Worm (Caenorhabditis elegans): ENCODE results near the gene T07H3.8.

The T07H3.8 gene

DNA sequence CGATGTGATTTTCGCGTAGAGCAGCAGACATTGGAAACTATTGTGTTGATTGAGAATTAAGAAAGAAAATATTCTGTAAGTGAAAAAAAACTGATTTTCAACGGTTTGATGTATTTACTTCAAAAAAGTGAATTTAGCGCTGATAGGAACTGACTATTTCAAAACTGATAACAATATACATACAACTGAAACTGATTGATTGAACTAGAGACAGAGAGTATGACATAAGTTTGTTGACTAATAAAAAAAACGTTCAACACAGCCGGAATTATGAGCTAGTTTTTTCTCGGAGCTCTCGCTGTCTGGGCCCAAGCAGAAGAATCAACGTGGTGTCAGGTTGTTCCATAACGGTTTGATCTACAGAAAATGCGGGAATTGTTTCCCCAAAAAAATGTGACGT is 27.6 kb downstream of the T07H3.8 start, which contains the start of gene fbxa-164 (continued):
- TF ChIP-seq snpc-4 (GFP tag; optimal IDR thresholded peaks at IDR 0.05) (no peak), snpc-4 (tag; optimal IDR thresholded peaks at IDR 0.05) (no peak), lin-40 (tag; optimal IDR thresholded peaks at IDR 0.05) (no peak), snpc-1.1 (tag; optimal IDR thresholded peaks at IDR 0.05; ENCODE audit: insufficient read depth) (no peak), nhr-179 (tag; optimal IDR thresholded peaks at IDR 0.05) (no peak), B0019.2 (GFP tag; conservative IDR thresholded peaks at IDR 0.05) (no peak)

- TF ChIP-seq aptf-3 (GFP tag; IDR thresholded peaks at IDR 0.05) = no peak
- TF ChIP-seq egrh-3 (GFP tag; IDR thresholded peaks at IDR 0.05) = no peak
- TF ChIP-seq madf-6 (GFP tag; IDR thresholded peaks at IDR 0.05) = no peak
- no peak for TF ChIP-seq T26A5.8 (tag; optimal IDR thresholded peaks at IDR 0.05)
- TF ChIP-seq gei-17 (GFP tag; optimal IDR thresholded peaks at IDR 0.05) = no peak
- no peak for TF ChIP-seq lin-26 (GFP tag; IDR thresholded peaks at IDR 0.05)
- TF ChIP-seq lsy-27 (tag; optimal IDR thresholded peaks at IDR 0.05; ENCODE audit: borderline replicate concordance, insufficient read depth) = no peak
- TF ChIP-seq F23B12.7 (tag; optimal IDR thresholded peaks at IDR 0.05; ENCODE audit: insufficient read depth) = no peak
- no peak for TF ChIP-seq bed-1 (GFP tag; IDR thresholded peaks at IDR 0.05)
- no peak for TF ChIP-seq unc-130 (GFP tag; optimal IDR thresholded peaks at IDR 0.05)
- no peak for TF ChIP-seq tbp1 (GFP tag; optimal IDR thresholded peaks at IDR 0.05)
- TF ChIP-seq repo-1 (tag; optimal IDR thresholded peaks at IDR 0.05) = no peak
- no peak for TF ChIP-seq attf-5 (GFP tag; optimal IDR thresholded peaks at IDR 0.05)
- no peak for TF ChIP-seq egl-44 (GFP tag; IDR thresholded peaks at IDR 0.05)
- no peak for TF ChIP-seq madf-8 (GFP tag; conservative IDR thresholded peaks at IDR 0.05)
- no peak for TF ChIP-seq ceh-27 (GFP tag; optimal IDR thresholded peaks at IDR 0.05)
These were observed 30.0 kb downstream of the T07H3.8 start, which contains the start of gene fbxa-165 for ce11 chrII:1616382-1616781. Gene fbxa-165 (minus strand): TSS chrII:1616482.

DNA sequence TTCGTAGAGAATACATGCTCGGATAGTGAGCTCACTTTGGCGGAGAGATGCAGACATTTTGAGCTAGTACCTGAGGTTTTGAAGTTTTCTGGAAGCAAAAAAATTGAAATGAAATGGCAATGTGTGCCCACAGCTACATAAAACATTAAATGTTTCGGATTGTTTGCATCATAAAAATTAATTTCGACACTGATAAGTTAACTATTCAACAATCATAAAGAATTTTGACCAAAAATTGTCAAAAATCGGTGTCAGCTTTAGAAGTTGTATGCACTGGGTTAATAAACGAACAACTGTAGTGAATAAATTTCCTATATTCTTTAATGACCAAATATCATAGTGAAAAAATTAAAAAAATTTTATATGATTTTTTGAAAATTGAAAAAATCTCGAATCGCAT is 32.5 kb downstream of the T07H3.8 start, which contains the start of gene fbxa-166:
Gene fbxa-166 (minus strand): TSS at position 101 of the 400 bp plus-strand sequence.
- TF ChIP-seq gei-17 (GFP tag; optimal IDR thresholded peaks at IDR 0.05) = no peak
- TF ChIP-seq ekl-4 (GFP tag; IDR thresholded peaks at IDR 0.05) = no peak
- TF ChIP-seq attf-5 (GFP tag; optimal IDR thresholded peaks at IDR 0.05) = no peak
- no peak for TF ChIP-seq lsl-1 (GFP tag; optimal IDR thresholded peaks at IDR 0.05)
- TF ChIP-seq ztf-28 (GFP tag; IDR thresholded peaks at IDR 0.05) = no peak
- TF ChIP-seq sea-2 (GFP tag; IDR thresholded peaks at IDR 0.05) = no peak
- TF ChIP-seq ztf-22 (GFP tag; optimal IDR thresholded peaks at IDR 0.05) = no peak
- no peak for TF ChIP-seq ceh-58 (GFP tag; IDR thresholded peaks at IDR 0.05)
- TF ChIP-seq C17E4.6 (GFP tag; IDR thresholded peaks at IDR 0.05) = no peak
- TF ChIP-seq chd-7 (tag; optimal IDR thresholded peaks at IDR 0.05) = no peak
- no peak for TF ChIP-seq zfh-2 (GFP tag; conservative IDR thresholded peaks at IDR 0.05)
- TF ChIP-seq akir-1 (GFP tag; optimal IDR thresholded peaks at IDR 0.05) = no peak
- no peak for TF ChIP-seq hrde-1 (tag; optimal IDR thresholded peaks at IDR 0.05; ENCODE audit: borderline replicate concordance)
- TF ChIP-seq K11D2.4 (GFP tag; IDR thresholded peaks at IDR 0.05) = no peak
- TF ChIP-seq bed-2 (GFP tag; IDR thresholded peaks at IDR 0.05) = no peak
- TF ChIP-seq madf-10 (tag; optimal IDR thresholded peaks at IDR 0.05) = no peak
- no peak for TF ChIP-seq F52B5.7 (tag; optimal IDR thresholded peaks at IDR 0.05)
- TF ChIP-seq mxl-1 (tag; optimal IDR thresholded peaks at IDR 0.05) = no peak
